Fruit fly (Drosophila melanogaster) whole organism, embryonic: ENCODE data around the gene CG9717.

ENCODE experiments used
- Awh ChIP-seq: fragments of 200-800 bp; sonication (Bioruptor generic); IDR thresholded peaks from 2 replicates; pipeline ENCODE4, ENCODE4 v1.3.6; 2022; ENCODE audit warnings: missing biosample characterization, missing genetic modification characterization
- B-H2 ChIP-seq: fragments of 200-800 bp; sonication (Bioruptor generic); optimal IDR thresholded peaks from 2 replicates; lab custom pipeline; 2018; ENCODE audit warnings: missing biosample characterization, mild to moderate bottlenecking, missing genetic modification characterization
- CG1024 ChIP-seq: fragments of 200-800 bp; sonication (Bioruptor generic); IDR thresholded peaks from 2 replicates; pipeline ENCODE4 v1.3.6; 2022; ENCODE audit warnings: missing biosample characterization, missing genetic modification characterization
- CG10431 ChIP-seq: fragments of 200-800 bp; sonication (Bioruptor generic); optimal IDR thresholded peaks from 3 replicates; lab custom pipeline; 2018; ENCODE audit warnings: missing biosample characterization, mild to moderate bottlenecking, missing genetic modification characterization
- CG10543 ChIP-seq: fragments of 200-800 bp; sonication (Bioruptor generic); optimal IDR thresholded peaks from 3 replicates; lab custom pipeline; 2017; ENCODE audit warnings: missing biosample characterization, mild to moderate bottlenecking, missing genetic modification characterization, moderate library complexity
- CG10959 ChIP-seq: fragments of 200-800 bp; sonication (Bioruptor generic); IDR thresholded peaks from 2 replicates; pipeline ENCODE4 v1.3.6; 2022; ENCODE audit warnings: missing biosample characterization, missing genetic modification characterization
- CG12071 ChIP-seq: fragments of 200-800 bp; sonication (Bioruptor generic); optimal IDR thresholded peaks from 3 replicates; lab custom pipeline; 2018; ENCODE audit warnings: missing biosample characterization, mild to moderate bottlenecking, missing genetic modification characterization
- CG13296 ChIP-seq: fragments of 200-800 bp; sonication (Bioruptor generic); optimal IDR thresholded peaks from 3 replicates; lab custom pipeline; 2018; ENCODE audit warnings: missing biosample characterization, mild to moderate bottlenecking, missing genetic modification characterization
- CG17802 ChIP-seq: fragments of 200-800 bp; sonication (Bioruptor generic); optimal IDR thresholded peaks from 2 replicates; lab custom pipeline; 2018; ENCODE audit warnings: missing biosample characterization, mild to moderate bottlenecking, missing genetic modification characterization, moderate library complexity
- CG17829 ChIP-seq: fragments of 200-800 bp; optimal IDR thresholded peaks from 2 replicates; lab custom pipeline; 2019; ENCODE audit warnings: missing biosample characterization, mild to moderate bottlenecking, missing genetic modification characterization, moderate library complexity
- CG18476 ChIP-seq: fragments of 200-800 bp; sonication (Bioruptor generic); optimal IDR thresholded peaks from 2 replicates; lab custom pipeline; 2016; ENCODE audit warnings: missing biosample characterization, mild to moderate bottlenecking, missing genetic modification characterization
- CG18619 ChIP-seq: fragments of 200-800 bp; sonication (Bioruptor generic); optimal IDR thresholded peaks from 3 replicates; lab custom pipeline; 2017; ENCODE audit warnings: missing biosample characterization, mild to moderate bottlenecking, missing genetic modification characterization
- CG34422 ChIP-seq: fragments of 200-800 bp; sonication (Bioruptor generic); IDR thresholded peaks from 3 replicates; pipeline ENCODE4 v1.3.6; 2022; ENCODE audit warnings: missing biosample characterization, missing genetic modification characterization
- CG4328 ChIP-seq: fragments of 200-800 bp; sonication (Bioruptor generic); optimal IDR thresholded peaks from 3 replicates; lab custom pipeline; 2017; ENCODE audit warnings: missing biosample characterization, missing genetic modification reagents, missing genetic modification characterization
- CG4404 ChIP-seq: fragments of 200-800 bp; sonication (Bioruptor generic); IDR thresholded peaks from 2 replicates; pipeline ENCODE4 v1.3.6; 2022; ENCODE audit warnings: missing biosample characterization, missing genetic modification characterization
- CG4707 ChIP-seq: fragments of 200-800 bp; sonication (Bioruptor generic); optimal IDR thresholded peaks from 2 replicates; lab custom pipeline; 2018; ENCODE audit warnings: missing biosample characterization, mild to moderate bottlenecking, missing genetic modification characterization, moderate library complexity
- CG4730 ChIP-seq: fragments of 200-800 bp; sonication (Bioruptor generic); IDR thresholded peaks from 2 replicates; pipeline ENCODE4 v1.3.6; 2022; ENCODE audit warnings: missing biosample characterization, missing genetic modification characterization
- CG6175 ChIP-seq: fragments of 200-800 bp; sonication (Bioruptor generic); IDR thresholded peaks from 3 replicates; pipeline ENCODE4 v1.3.6; 2022; ENCODE audit warnings: missing biosample characterization, missing genetic modification characterization
- CG6254 ChIP-seq: fragments of 200-800 bp; sonication (Bioruptor generic); optimal IDR thresholded peaks from 3 replicates; lab custom pipeline; 2017; ENCODE audit warnings: mild to moderate bottlenecking, missing biosample characterization, missing genetic modification reagents, missing genetic modification characterization
- CG6683 ChIP-seq: fragments of 200-800 bp; sonication (Bioruptor generic); optimal IDR thresholded peaks from 2 replicates; lab custom pipeline; 2017; ENCODE audit warnings: missing biosample characterization, mild to moderate bottlenecking, missing genetic modification characterization, missing genetic modification reagents
- CG7271 ChIP-seq: fragments of 200-800 bp; sonication (Bioruptor generic); optimal IDR thresholded peaks from 2 replicates; lab custom pipeline; 2018; ENCODE audit warnings: missing biosample characterization, mild to moderate bottlenecking, missing genetic modification characterization, moderate library complexity
- CG8388 ChIP-seq: fragments of 200-800 bp; sonication (Bioruptor generic); optimal IDR thresholded peaks from 2 replicates; lab custom pipeline; 2019; ENCODE audit warnings: missing biosample characterization, mild to moderate bottlenecking, missing genetic modification characterization, moderate library complexity
- CG8924 ChIP-seq: fragments of 200-800 bp; optimal IDR thresholded peaks from 3 replicates; lab custom pipeline; 2019; ENCODE audit warnings: missing biosample characterization, mild to moderate bottlenecking, missing genetic modification characterization, moderate library complexity
- CG9727 ChIP-seq: fragments of 200-800 bp; sonication (Bioruptor generic); optimal IDR thresholded peaks from 3 replicates; lab custom pipeline; 2017; ENCODE audit warnings: missing biosample characterization, mild to moderate bottlenecking, missing genetic modification characterization
- CrebB ChIP-seq: fragments of 200-800 bp; sonication (Bioruptor generic); optimal IDR thresholded peaks from 3 replicates; lab custom pipeline; 2018; ENCODE audit warnings: missing biosample characterization, mild to moderate bottlenecking, missing genetic modification characterization
- D19B ChIP-seq: fragments of 200-800 bp; sonication (Bioruptor generic); optimal IDR thresholded peaks from 2 replicates; lab custom pipeline; 2017; ENCODE audit warnings: missing biosample characterization, mild to moderate bottlenecking, missing genetic modification characterization
- Doc3 ChIP-seq: fragments of 200-800 bp; sonication (Bioruptor generic); IDR thresholded peaks from 3 replicates; pipeline ENCODE4 v1.3.6; 2022; ENCODE audit warnings: missing biosample characterization, missing genetic modification characterization; ENCODE audit not compliant: partially characterized antibody
- Hand ChIP-seq: fragments of 200-800 bp; sonication (Bioruptor generic); optimal IDR thresholded peaks from 2 replicates; lab custom pipeline; 2017; ENCODE audit warnings: mild to moderate bottlenecking, missing biosample characterization, missing genetic modification reagents, missing genetic modification characterization
- Hr51 ChIP-seq, 2 experiments: fragments of 200-800 bp; sonication (Bioruptor generic); optimal IDR thresholded peaks; 2 replicates in 1 of 2; 3 replicates in 1 of 2; lab custom pipeline; 2016 to 2018; ENCODE audit warnings: missing biosample characterization in 2 of 2, missing genetic modification characterization in 2 of 2, mild to moderate bottlenecking in 1 of 2, moderate library complexity in 1 of 2
- Kr ChIP-seq: fragments of 200-800 bp; sonication (Bioruptor generic); optimal IDR thresholded peaks from 2 replicates; lab custom pipeline; 2017; ENCODE audit warnings: missing biosample characterization, mild to moderate bottlenecking, missing genetic modification characterization
- Mrtf ChIP-seq: fragments of 200-800 bp; sonication (Bioruptor generic); IDR thresholded peaks from 3 replicates; pipeline ENCODE4 v1.3.6; 2022; ENCODE audit warnings: missing biosample characterization, missing genetic modification characterization
- NC2β ChIP-seq: fragments of 200-800 bp; sonication (Bioruptor generic); optimal IDR thresholded peaks from 2 replicates; lab custom pipeline; 2016; ENCODE audit warnings: missing biosample characterization, missing genetic modification characterization
- NFAT ChIP-seq: fragments of 200-800 bp; sonication (Bioruptor generic); IDR thresholded peaks from 2 replicates; pipeline ENCODE4 v1.3.6; 2022; ENCODE audit warnings: missing biosample characterization, missing genetic modification characterization
- Scr ChIP-seq: fragments of 200-800 bp; sonication (Bioruptor generic); IDR thresholded peaks from 2 replicates; pipeline ENCODE4 v1.3.6; 2022; ENCODE audit warnings: missing biosample characterization, missing genetic modification characterization; ENCODE audit not compliant: partially characterized antibody
- Six4 ChIP-seq: fragments of 200-800 bp; sonication (Bioruptor generic); optimal IDR thresholded peaks from 2 replicates; lab custom pipeline; 2016; ENCODE audit warnings: missing biosample characterization, missing genetic modification characterization
- ci ChIP-seq: fragments of 200-800 bp; sonication (Bioruptor generic); IDR thresholded peaks from 3 replicates; pipeline ENCODE4 v1.3.6; 2022; ENCODE audit warnings: missing biosample characterization, missing genetic modification characterization
- da ChIP-seq: fragments of 200-800 bp; sonication (Bioruptor generic); optimal IDR thresholded peaks from 2 replicates; lab custom pipeline; 2016; ENCODE audit warnings: missing biosample characterization, missing genetic modification characterization
- dmrt11E ChIP-seq: fragments of 200-800 bp; sonication (Bioruptor generic); optimal IDR thresholded peaks from 3 replicates; lab custom pipeline; 2018; ENCODE audit warnings: missing biosample characterization, mild to moderate bottlenecking, missing genetic modification characterization, moderate library complexity
- en ChIP-seq: fragments of 200-800 bp; sonication (Bioruptor generic); optimal IDR thresholded peaks from 2 replicates; lab custom pipeline; 2016; ENCODE audit warnings: missing biosample characterization, missing genetic modification characterization
- ftz-f1 ChIP-seq: fragments of 200-800 bp; sonication (Bioruptor generic); optimal IDR thresholded peaks from 2 replicates; lab custom pipeline; 2016; ENCODE audit warnings: missing biosample characterization, missing genetic modification characterization
- hkb ChIP-seq, 2 experiments: fragments of 200-800 bp in 1 of 2; fragments of >200 bp in 1 of 2; sonication (Bioruptor generic) in 1 of 2; IDR thresholded peaks in 1 of 2; optimal IDR thresholded peaks in 1 of 2; 2 replicates each; pipeline versions ENCODE4 v1.3.6 to Lab custom; 2017 to 2022; ENCODE audit warnings: missing biosample characterization in 1 of 2, missing genetic modification characterization in 1 of 2
- hth ChIP-seq: fragments of >200 bp; optimal IDR thresholded peaks from 2 replicates; lab custom pipeline; 2017; ENCODE audit warnings: inconsistent platforms
- kay ChIP-seq: fragments of 200-800 bp; sonication (Bioruptor generic); optimal IDR thresholded peaks from 2 replicates; lab custom pipeline; 2016; ENCODE audit warnings: missing biosample characterization, missing genetic modification characterization
- klu ChIP-seq: fragments of 200-800 bp; sonication (Bioruptor generic); IDR thresholded peaks from 2 replicates; pipeline ENCODE4 v1.3.6; 2022; ENCODE audit warnings: missing biosample characterization, missing genetic modification characterization
- lbe ChIP-seq: fragments of 200-800 bp; sonication (Bioruptor generic); optimal IDR thresholded peaks from 2 replicates; lab custom pipeline; 2016; ENCODE audit warnings: missing biosample characterization, mild to moderate bottlenecking, missing genetic modification characterization
- onecut ChIP-seq: fragments of 200-800 bp; sonication (Bioruptor generic); IDR thresholded peaks from 2 replicates; pipeline ENCODE4 v1.3.6; 2022; ENCODE audit warnings: missing biosample characterization, missing genetic modification characterization
- pum ChIP-seq: fragments of 200-800 bp; sonication (Bioruptor generic); optimal IDR thresholded peaks from 2 replicates; lab custom pipeline; 2016; ENCODE audit warnings: missing biosample characterization, missing genetic modification characterization
- slp2 ChIP-seq: fragments of 200-800 bp; sonication (Bioruptor generic); optimal IDR thresholded peaks from 2 replicates; lab custom pipeline; 2016; ENCODE audit warnings: missing biosample characterization, missing genetic modification characterization
- trem ChIP-seq: fragments of 200-800 bp; optimal IDR thresholded peaks from 3 replicates; lab custom pipeline; 2019; ENCODE audit warnings: missing biosample characterization, mild to moderate bottlenecking, missing genetic modification characterization, moderate library complexity
- unc-4 ChIP-seq: fragments of 200-800 bp; sonication (Bioruptor generic); IDR thresholded peaks from 2 replicates; pipeline ENCODE4 v1.3.6; 2022; ENCODE audit warnings: missing biosample characterization, missing genetic modification characterization; ENCODE audit not compliant: partially characterized antibody

CG9717 gene

dm6 chr3R:30540196-30540595 is 46.9 kb downstream of the CG9717 start (continued):
- peak; percentile 94 for TF ChIP-seq CG34422 (GFP tag; lab: Robert Waterston, UW)
- TF ChIP-seq CG7271 (tag; lab: Kevin White, UChicago): no peak
- TF ChIP-seq CG17829 (tag; lab: Kevin White, UChicago): peak; percentile 87
- peak; percentile 71 for TF ChIP-seq CG4404
- TF ChIP-seq CG18619 (GFP tag; lab: Kevin White, UChicago): peak; percentile 91
- TF ChIP-seq CG4328 (GFP tag; lab: Kevin White, UChicago): peak; percentile 85
- peak; percentile 87 for TF ChIP-seq Hand (GFP tag; lab: Kevin White, UChicago)
- TF ChIP-seq Six4: peak; percentile 93
- no peak for TF ChIP-seq lbe (GFP tag; lab: Kevin White, UChicago)
- TF ChIP-seq CG8924: peak; percentile 85
- no peak for TF ChIP-seq Kr (GFP tag; lab: Kevin White, UChicago)
- TF ChIP-seq NFAT (GFP tag; lab: Robert Waterston, UW): peak; percentile 90
- TF ChIP-seq ftz-f1: peak; percentile 73
- peak; percentile 84 for TF ChIP-seq da
- peak; percentile 90 for TF ChIP-seq en (GFP tag; lab: Kevin White, UChicago)
- TF ChIP-seq klu (GFP tag; lab: Robert Waterston, UW): peak; percentile 86
- peak; percentile 91 for TF ChIP-seq CG13296 (GFP tag; lab: Kevin White, UChicago)
- TF ChIP-seq CG1024 (GFP tag; lab: Robert Waterston, UW): peak; percentile 84
- TF ChIP-seq CG8388 (GFP tag; lab: Kevin White, UChicago): peak; percentile 86
- no peak for TF ChIP-seq hth (lab: Kevin White, UChicago)
- TF ChIP-seq CG6254 (GFP tag; lab: Kevin White, UChicago): peak; percentile 84
- peak; percentile 94 for TF ChIP-seq CG10543 (GFP tag; lab: Kevin White, UChicago)
- TF ChIP-seq D19B: peak; percentile 76
- peak; percentile 71 for TF ChIP-seq CG4707 (GFP tag; lab: Kevin White, UChicago)
- TF ChIP-seq CG9727 (GFP tag; lab: Kevin White, UChicago): peak; percentile 88
- TF ChIP-seq dmrt11E: peak; percentile 67
- TF ChIP-seq Mrtf (GFP tag; lab: Robert Waterston, UW): peak; percentile 91
- no peak for TF ChIP-seq Doc3
- peak; percentile 94 for TF ChIP-seq pum (GFP tag; lab: Kevin White, UChicago)
- TF ChIP-seq trem (tag; lab: Kevin White, UChicago): peak; percentile 61
- TF ChIP-seq CG17802: peak; percentile 81
- no peak for TF ChIP-seq Scr (GFP tag; lab: Robert Waterston, UW)
- TF ChIP-seq CG6175 (GFP tag; lab: Robert Waterston, UW): peak; percentile 86
- peak; percentile 88 to 91 for TF ChIP-seq Hr51 (GFP tag; optimal IDR thresholded peaks at IDR 0.05; lab: Kevin White, UChicago)
- peak; percentile 82 for TF ChIP-seq slp2 (GFP tag; lab: Kevin White, UChicago)
- TF ChIP-seq onecut (GFP tag; lab: Robert Waterston, UW): peak; percentile 86
- peak; percentile 93 for TF ChIP-seq B-H2 (GFP tag; lab: Kevin White, UChicago)
- peak; percentile 83 for TF ChIP-seq CG10959 (GFP tag; lab: Robert Waterston, UW)
- peak; percentile 92 for TF ChIP-seq CG4730 (GFP tag; lab: Robert Waterston, UW)
- TF ChIP-seq Awh (GFP tag; lab: Robert Waterston, UW): peak; percentile 93
- TF ChIP-seq CrebB (tag; lab: Kevin White, UChicago): peak; percentile 83
- TF ChIP-seq CG6683 (GFP tag; lab: Kevin White, UChicago): peak; percentile 81
- peak; percentile 86 for TF ChIP-seq CG18476 (GFP tag; lab: Kevin White, UChicago)
- TF ChIP-seq CG10431 (GFP tag; lab: Kevin White, UChicago): peak; percentile 55
- peak; percentile 92 for TF ChIP-seq CG12071 (GFP tag; lab: Kevin White, UChicago)
- peak; percentile 78 for TF ChIP-seq NC2β (GFP tag; lab: Kevin White, UChicago)
- TF ChIP-seq unc-4 (GFP tag; lab: Robert Waterston, UW): no peak
- TF ChIP-seq ci (GFP tag; lab: Robert Waterston, UW): peak; percentile 96
- TF ChIP-seq hkb (optimal IDR thresholded peaks at IDR 0.05; lab: Kevin White, UChicago): no peak
- peak; percentile 94 for TF ChIP-seq hkb (GFP tag; IDR thresholded peaks at IDR 0.05; lab: Robert Waterston, UW)
- peak; percentile 80 for TF ChIP-seq kay (GFP tag; lab: Kevin White, UChicago)
